Worm (Caenorhabditis elegans): ENCODE results near the gene R10E9.3.

The R10E9.3 gene

ce11 chrIII:4010168-4010567 lies 50.1 kb downstream of the R10E9.3 start:
- TF ChIP-seq him-1 (tag; optimal IDR thresholded peaks at IDR 0.05) (no peak), W03F9.2 (tag; optimal IDR thresholded peaks at IDR 0.05) (no peak), dao-5 (tag; optimal IDR thresholded peaks at IDR 0.05) (no peak)

- no peak for TF ChIP-seq W03F9.2 (tag; optimal IDR thresholded peaks at IDR 0.05)
- TF ChIP-seq dao-5 (tag; optimal IDR thresholded peaks at IDR 0.05) = no peak
- TF ChIP-seq him-1 (tag; optimal IDR thresholded peaks at IDR 0.05) = no peak
These were observed 51.0 kb downstream of the R10E9.3 start for ce11 chrIII:4010987-4011386.

Measured in whole organism, L4/young adult.